Worm (Caenorhabditis elegans) whole organism, L4 larva: ENCODE data around the gene C17B7.10.

Experiments used
- dmd-8 ChIP-seq: fragments of 200-800 bp; sonication (Bioruptor generic); IDR thresholded peaks from 2 replicates; pipeline ENCODE4 v1.3.6; 2022; ENCODE audit warnings: missing genetic modification characterization, missing compliant biosample characterization
- madf-9 ChIP-seq: fragments of 200-800 bp; sonication (Bioruptor generic); conservative IDR thresholded peaks from 2 replicates; pipeline ENCODE4 v1.3.6; 2022; ENCODE audit warnings: missing genetic modification reagents, missing genetic modification characterization, missing compliant biosample characterization
- nhr-237 ChIP-seq: sonication (generic microtip); optimal IDR thresholded peaks from 2 replicates; lab custom pipeline; 2017; ENCODE audit warnings: missing biosample characterization, missing genetic modification characterization
- nhr-28 ChIP-seq: fragments of 150-350 bp; optimal IDR thresholded peaks from 2 replicates; lab custom pipeline; 2014; ENCODE audit warnings: missing biosample characterization, missing genetic modification characterization
- tra-1 ChIP-seq: fragments of 200-800 bp; sonication (Bioruptor generic); IDR thresholded peaks from 2 replicates; pipeline ENCODE4 v1.3.6; 2022; ENCODE audit warnings: missing genetic modification reagents, missing genetic modification characterization, missing compliant biosample characterization

DNA sequence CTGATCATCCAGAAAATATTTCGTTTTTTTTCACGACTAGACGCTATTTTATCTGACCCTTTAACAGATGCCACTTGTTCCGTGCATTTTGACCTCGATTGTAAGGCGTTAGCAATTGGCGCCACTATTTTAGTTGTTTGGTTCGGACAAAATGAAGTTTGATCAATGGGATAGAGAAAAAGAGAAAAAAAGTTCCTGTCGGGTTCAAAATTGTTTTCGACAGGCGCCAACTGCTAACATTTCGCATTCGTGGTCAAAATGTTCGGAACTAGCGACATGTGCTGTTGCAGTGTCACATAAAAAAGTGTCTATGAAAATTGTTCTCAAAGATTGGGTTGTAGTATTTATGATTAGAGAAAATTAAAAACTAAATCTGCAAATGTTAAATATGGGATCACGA, 5.7 kb upstream of the C17B7.10 start:
- TF ChIP-seq nhr-28 (tag; lab: Kevin White, UChicago) (no peak), tra-1 (GFP tag; lab: Robert Waterston, UW) (no peak), nhr-237 (tag; lab: Kevin White, UChicago) (no peak), madf-9 (no peak), dmd-8 (GFP tag; lab: Robert Waterston, UW) (no peak)
